Fruit fly (Drosophila melanogaster) whole organism: ENCODE data around the gene CG3679.

ENCODE experiments used
- Dll ChIP-seq: fragments of >200 bp; optimal IDR thresholded peaks from 2 replicates; lab custom pipeline; 2017
- EcR ChIP-seq, 2 experiments: fragments of >200 bp; optimal IDR thresholded peaks; 2 replicates each; lab custom pipeline; 2017; ENCODE audit warnings: missing biosample characterization in 2 of 2, missing genetic modification characterization in 2 of 2, missing genetic modification reagents in 2 of 2
- pan ChIP-seq: fragments of >200 bp; optimal IDR thresholded peaks from 2 replicates; lab custom pipeline; 2017
- psq ChIP-seq: fragments of >200 bp; optimal IDR thresholded peaks from 2 replicates; lab custom pipeline; 2017

dm6 chrX:16320197-16320921, 16.7 kb downstream of the CG3679 start, which contains the start of gene Cyp1:
- no peak for TF ChIP-seq psq (lab: Kevin White, UChicago)
- TF ChIP-seq pan (lab: Kevin White, UChicago): no peak
- TF ChIP-seq Dll (lab: Kevin White, UChicago): no peak
- TF ChIP-seq EcR (GFP tag; optimal IDR thresholded peaks at IDR 0.05; lab: Kevin White, UChicago): no peak
